Worm (Caenorhabditis elegans) whole organism, dauer: ENCODE results near the gene srh-5.
"Not testable (repeated sequence)": the region's sequence is repeated elsewhere in the genome, so short reads cannot be mapped to it uniquely, and the experiment has no call there.

ENCODE experiments used
- unc-62 ChIP-seq: sonication (generic microtip); optimal IDR thresholded peaks from 2 replicates; lab custom pipeline; 2017; ENCODE audit warnings: missing biosample characterization, missing genetic modification reagents, missing genetic modification characterization

Gene srh-5

ce11 chrV:1693876-1694275, 8.4 kb downstream of the srh-5 start, which contains the start of gene Y46H3C.7:
Gene Y46H3C.7 (minus strand): TSS chrV:1694022.
- TF ChIP-seq unc-62 (GFP tag; lab: Kevin White, UChicago): not testable (repeated sequence)

- TF ChIP-seq unc-62 (GFP tag; lab: Kevin White, UChicago): no peak
Measured at ce11 chrV:1698400-1698799, 13.0 kb downstream of the srh-5 start.

ce11 chrV:1699228-1699795, 13.9 kb downstream of the srh-5 start:
- TF ChIP-seq unc-62 (GFP tag; lab: Kevin White, UChicago): no peak

ce11 chrV:1701584-1702101, 16.2 kb downstream of the srh-5 start, which contains the start of gene srw-90:
Gene srw-90 (plus strand): TSS chrV:1702051.
- no peak for TF ChIP-seq unc-62 (GFP tag; lab: Kevin White, UChicago)

ce11 chrV:1708441-1708840, 23.0 kb downstream of the srh-5 start, which contains the start of gene srw-99:
Gene srw-99 (plus strand): TSS chrV:1708741.
- no peak for TF ChIP-seq unc-62 (GFP tag; lab: Kevin White, UChicago)

ce11 chrV:1710909-1711308, 25.5 kb downstream of the srh-5 start, which contains the start of gene srw-100:
Gene srw-100 (plus strand): TSS chrV:1711209.
- no peak for TF ChIP-seq unc-62 (GFP tag; lab: Kevin White, UChicago)

ce11 chrV:1716892-1717291, 31.5 kb downstream of the srh-5 start, which contains the start of gene srw-103:
Gene srw-103 (plus strand): TSS chrV:1717192.
- TF ChIP-seq unc-62 (GFP tag; lab: Kevin White, UChicago): no peak

ce11 chrV:1718232-1718631, 32.8 kb downstream of the srh-5 start:
- no peak for TF ChIP-seq unc-62 (GFP tag; lab: Kevin White, UChicago)

- TF ChIP-seq unc-62 (GFP tag; lab: Kevin White, UChicago): no peak
Measured at ce11 chrV:1719927-1720326, 34.5 kb downstream of the srh-5 start, which contains the start of gene srw-102. Gene srw-102 (plus strand): TSS chrV:1720227.

- no peak for TF ChIP-seq unc-62 (GFP tag; lab: Kevin White, UChicago)
Measured at ce11 chrV:1721966-1722365, 36.5 kb downstream of the srh-5 start, which contains the start of gene srw-101. Gene srw-101 (plus strand): TSS chrV:1722266.

- TF ChIP-seq unc-62 (GFP tag; lab: Kevin White, UChicago): no peak
Measured at ce11 chrV:1725353-1725752, 39.9 kb downstream of the srh-5 start, which contains the start of gene sri-27. Gene sri-27 (plus strand): TSS chrV:1725653.

ce11 chrV:1731918-1732317, 46.5 kb downstream of the srh-5 start, which contains the start of gene gst-21:
Gene gst-21 (minus strand): TSS chrV:1732018.
- no peak for TF ChIP-seq unc-62 (GFP tag; lab: Kevin White, UChicago)

- no peak for TF ChIP-seq unc-62 (GFP tag; lab: Kevin White, UChicago)
Measured at ce11 chrV:1734569-1734968, 49.1 kb downstream of the srh-5 start, which contains the start of gene str-160. Gene str-160 (plus strand): TSS chrV:1734869.
